Worm (Caenorhabditis elegans): ENCODE measurements around the gene ech-1.1.
A peak's percentile ranks its signal among the peaks of the same experiment; 100 is the strongest.

ech-1.1 gene

DNA sequence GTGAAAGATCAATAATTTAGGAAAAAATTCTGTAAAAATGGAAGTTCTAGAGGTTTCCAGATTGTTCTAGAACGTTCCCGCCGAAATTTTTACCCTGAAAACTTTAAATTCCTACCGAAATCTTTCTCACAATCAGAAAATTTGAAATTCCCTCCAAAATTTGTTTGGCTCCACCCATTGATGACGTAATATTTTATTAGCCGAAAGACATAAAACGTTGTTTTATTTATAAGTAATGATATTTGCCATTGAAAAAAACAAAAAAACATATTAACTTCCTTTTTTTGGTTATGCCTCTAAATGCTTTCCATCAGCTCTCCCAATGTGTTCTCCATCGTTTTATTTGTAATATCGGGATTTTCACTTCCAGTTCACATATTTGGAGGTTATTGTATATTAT, 31.0 kb downstream of the ech-1.1 start, which contains the start of gene srh-295:
srh-295 (plus strand) TSS at position 301 of the 400 bp plus-strand sequence.
- no peak for TF ChIP-seq ceh-32 (tag; optimal IDR thresholded peaks at IDR 0.05; ENCODE audit: poor library complexity)
- TF ChIP-seq dmd-6 (GFP tag; IDR thresholded peaks at IDR 0.05): no peak
- no peak for TF ChIP-seq madf-5 (GFP tag; IDR thresholded peaks at IDR 0.05)
- no peak for TF ChIP-seq daf-16 (GFP tag; optimal IDR thresholded peaks at IDR 0.05)
- no peak for TF ChIP-seq daf-16 (tag; optimal IDR thresholded peaks at IDR 0.05)
- no peak for TF ChIP-seq gei-8 (GFP tag; optimal IDR thresholded peaks at IDR 0.05)
- no peak for TF ChIP-seq Y48G9A.11 (GFP tag; IDR thresholded peaks at IDR 0.05)
- no peak for TF ChIP-seq mes-2 (tag; optimal IDR thresholded peaks at IDR 0.05; ENCODE audit: poor library complexity, severe bottlenecking)
- TF ChIP-seq daf-12 (tag; optimal IDR thresholded peaks at IDR 0.05): no peak
- no peak for TF ChIP-seq hif-1 (tag; optimal IDR thresholded peaks at IDR 0.05)
- no peak for TF ChIP-seq nhr-10 (tag; optimal IDR thresholded peaks at IDR 0.05)
- TF ChIP-seq hlh-11 (tag; optimal IDR thresholded peaks at IDR 0.05): no peak

ce11 chrV:15327745-15328447, 33.4 kb downstream of the ech-1.1 start, which contains the start of gene ZK1037.6:
TSS of gene ZK1037.6 (minus strand) at chrV:15327795.
- no peak for TF ChIP-seq hlh-11 (tag; optimal IDR thresholded peaks at IDR 0.05)
- TF ChIP-seq egl-43 (GFP tag; IDR thresholded peaks at IDR 0.05): no peak
- no peak for TF ChIP-seq dpl-1 (GFP tag; optimal IDR thresholded peaks at IDR 0.05)
- TF ChIP-seq daf-8 (GFP tag; IDR thresholded peaks at IDR 0.05): no peak
- no peak for TF ChIP-seq zfp-2 (tag; optimal IDR thresholded peaks at IDR 0.05)
- peak; percentile 0 for TF ChIP-seq nhr-28 (tag; optimal IDR thresholded peaks at IDR 0.05)
- peak; percentile 9 for TF ChIP-seq pqm-1 (tag; optimal IDR thresholded peaks at IDR 0.05)
- TF ChIP-seq set-16 (GFP tag; IDR thresholded peaks at IDR 0.05): no peak
- TF ChIP-seq fos-1 (tag; optimal IDR thresholded peaks at IDR 0.05): no peak
- TF ChIP-seq mdl-1 (tag; optimal IDR thresholded peaks at IDR 0.05): no peak
- TF ChIP-seq ctbp-1 (GFP tag; IDR thresholded peaks at IDR 0.05): no peak
- TF ChIP-seq ZK546.5 (tag; optimal IDR thresholded peaks at IDR 0.05): no peak
- TF ChIP-seq nhr-102 (tag; optimal IDR thresholded peaks at IDR 0.05): no peak
- no peak for TF ChIP-seq unc-130 (GFP tag; optimal IDR thresholded peaks at IDR 0.05)
- TF ChIP-seq rbr-2 (tag; optimal IDR thresholded peaks at IDR 0.05): no peak
- no peak for TF ChIP-seq attf-4 (tag; optimal IDR thresholded peaks at IDR 0.05)
- no peak for TF ChIP-seq zag-1 (tag; optimal IDR thresholded peaks at IDR 0.05)
- TF ChIP-seq mxl-2 (GFP tag; conservative IDR thresholded peaks at IDR 0.05): no peak
- TF ChIP-seq Y5F2A.4 (GFP tag; optimal IDR thresholded peaks at IDR 0.05): no peak
- no peak for TF ChIP-seq mep-1 (tag; optimal IDR thresholded peaks at IDR 0.05)
- TF ChIP-seq daf-16 (GFP tag; optimal IDR thresholded peaks at IDR 0.05): no peak
- TF ChIP-seq daf-16 (tag; optimal IDR thresholded peaks at IDR 0.05): peak; percentile 15
- TF ChIP-seq dmd-8 (GFP tag; IDR thresholded peaks at IDR 0.05): no peak
- TF ChIP-seq ceh-32 (tag; optimal IDR thresholded peaks at IDR 0.05; ENCODE audit: poor library complexity): no peak
- TF ChIP-seq madf-9 (GFP tag; conservative IDR thresholded peaks at IDR 0.05): no peak

DNA sequence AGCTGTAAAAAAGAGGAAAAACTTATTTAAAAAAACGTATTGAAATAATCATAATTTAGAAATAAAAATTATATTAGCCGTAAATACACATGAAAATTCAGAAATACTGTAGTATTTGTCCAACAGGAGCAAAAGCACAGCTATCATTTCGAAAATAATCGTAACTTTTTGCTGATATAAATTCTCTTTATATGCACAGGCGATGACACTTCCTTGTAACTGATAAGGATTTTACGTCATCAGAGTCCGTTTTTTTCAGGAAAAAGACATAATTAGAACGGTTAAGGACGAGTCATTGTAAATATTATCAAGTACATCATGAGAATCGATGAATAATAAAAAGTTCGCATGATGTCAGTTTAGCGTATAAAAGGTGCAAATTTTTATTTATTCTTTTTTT, 37.9 kb downstream of the ech-1.1 start:
- TF ChIP-seq hlh-11 (tag; optimal IDR thresholded peaks at IDR 0.05) (peak; percentile 27), hlh-30 (tag; optimal IDR thresholded peaks at IDR 0.05; ENCODE audit: insufficient read depth) (no peak), nhr-28 (tag; optimal IDR thresholded peaks at IDR 0.05) (peak; percentile 73), daf-16 (GFP tag; optimal IDR thresholded peaks at IDR 0.05) (no peak), daf-16 (tag; optimal IDR thresholded peaks at IDR 0.05) (peak; percentile 44), lin-15B (tag; optimal IDR thresholded peaks at IDR 0.05) (no peak), dve-1 (tag; optimal IDR thresholded peaks at IDR 0.05; ENCODE audit: insufficient read depth) (peak; percentile 23), nhr-6 (tag; optimal IDR thresholded peaks at IDR 0.05) (peak; percentile 19), dmd-6 (GFP tag; IDR thresholded peaks at IDR 0.05) (peak; percentile 59), pqm-1 (tag; optimal IDR thresholded peaks at IDR 0.05) (peak; percentile 74)

All from whole organism, L4 larva.